Fruit fly (Drosophila melanogaster): ENCODE measurements around the gene CG1677.

CG1677 gene

DNA sequence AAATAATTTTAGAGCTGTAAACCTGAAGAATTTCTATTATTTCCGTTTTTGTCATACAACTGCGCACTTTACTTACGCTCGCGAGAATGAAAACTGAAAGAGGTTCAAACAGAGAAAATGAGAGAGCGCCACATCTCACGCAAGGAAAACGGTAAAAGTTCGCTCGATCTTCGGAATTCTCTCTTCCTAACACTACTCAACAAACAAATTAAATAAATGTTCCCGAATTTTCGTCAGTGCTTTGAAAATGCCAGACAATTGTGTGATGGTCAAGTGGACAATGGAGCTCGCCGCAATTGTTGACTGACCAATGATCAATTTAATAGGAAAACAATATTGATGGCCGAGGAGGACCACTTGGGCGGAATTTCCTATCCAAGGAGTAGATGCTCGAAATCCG, at the start of gene CG1677:
Gene CG1677, minus strand, starts transcription at position 101 of the 400 bp plus-strand sequence.
- no peak for TF ChIP-seq CG8478 (optimal IDR thresholded peaks at IDR 0.05)
- no peak for TF ChIP-seq CTCF (optimal IDR thresholded peaks at IDR 0.05)

DNA sequence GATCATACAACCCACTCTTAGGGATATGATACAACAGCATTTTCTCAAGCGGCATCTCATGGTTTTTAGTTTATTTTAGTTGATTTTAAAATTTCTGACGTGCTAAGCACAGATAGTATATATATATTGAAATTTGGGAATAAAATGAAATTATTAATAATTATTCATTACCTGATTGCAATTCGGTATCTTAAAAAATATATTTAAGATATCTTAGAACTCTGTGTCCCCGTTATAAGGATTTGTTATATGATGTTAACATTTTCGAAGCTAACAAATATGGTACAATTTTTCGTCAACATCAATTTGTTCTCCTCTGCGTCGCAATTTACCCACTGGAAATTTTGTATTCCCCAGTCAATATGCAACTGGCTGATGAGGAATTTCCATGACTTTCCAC, 47.6 kb upstream of the CG1677 start, which contains the start of gene CG43198:
Gene CG43198, minus strand, starts transcription at position 101 of the 400 bp plus-strand sequence.
- no peak for TF ChIP-seq CG8478 (optimal IDR thresholded peaks at IDR 0.05)
- no peak for TF ChIP-seq CTCF (optimal IDR thresholded peaks at IDR 0.05)

DNA sequence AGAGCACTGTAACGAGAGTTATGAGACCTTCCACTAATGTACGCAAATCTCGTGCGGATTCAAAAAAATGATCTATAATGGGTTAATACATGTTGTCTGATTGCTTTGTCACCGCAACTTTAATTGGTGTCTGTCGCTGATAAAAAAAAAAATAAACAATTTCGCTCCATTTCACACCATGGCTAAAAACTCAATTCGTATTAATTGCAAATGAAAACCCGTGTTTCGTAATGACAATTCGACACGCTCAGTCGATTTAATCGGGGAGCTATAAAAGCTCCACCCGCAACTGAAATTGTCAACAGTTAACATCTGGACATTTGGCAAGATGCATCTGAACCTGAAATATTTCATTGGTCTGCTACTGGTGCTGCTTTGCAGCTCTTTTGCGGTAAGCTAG, 46.3 kb upstream of the CG1677 start, which contains the start of gene CG11368:
Gene CG11368, plus strand, starts transcription at position 301 of the 400 bp plus-strand sequence.
- TF ChIP-seq CTCF (optimal IDR thresholded peaks at IDR 0.05) = no peak
- no peak for TF ChIP-seq CG8478 (optimal IDR thresholded peaks at IDR 0.05)

DNA sequence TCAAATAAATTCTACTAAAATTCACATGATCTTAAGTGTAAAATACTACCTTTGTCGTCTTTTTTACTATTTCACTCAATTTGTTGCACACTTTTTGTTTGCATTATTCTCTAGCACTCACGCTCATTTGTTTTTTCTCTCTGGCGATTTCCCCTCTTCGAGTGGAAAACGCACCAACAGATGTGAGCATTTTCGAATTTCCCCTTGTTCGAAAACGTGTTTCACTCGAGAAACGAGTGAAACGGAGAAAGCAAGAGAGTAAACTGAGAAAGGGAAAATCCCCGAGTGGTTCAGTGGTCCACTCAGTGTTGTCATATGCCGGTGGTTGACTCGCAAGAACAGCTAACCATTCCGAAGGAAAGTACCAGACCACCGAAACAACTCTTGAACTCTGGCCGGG, 39.4 kb upstream of the CG1677 start:
- TF ChIP-seq CTCF (optimal IDR thresholded peaks at IDR 0.05) (no peak), CG8478 (optimal IDR thresholded peaks at IDR 0.05) (no peak)

DNA sequence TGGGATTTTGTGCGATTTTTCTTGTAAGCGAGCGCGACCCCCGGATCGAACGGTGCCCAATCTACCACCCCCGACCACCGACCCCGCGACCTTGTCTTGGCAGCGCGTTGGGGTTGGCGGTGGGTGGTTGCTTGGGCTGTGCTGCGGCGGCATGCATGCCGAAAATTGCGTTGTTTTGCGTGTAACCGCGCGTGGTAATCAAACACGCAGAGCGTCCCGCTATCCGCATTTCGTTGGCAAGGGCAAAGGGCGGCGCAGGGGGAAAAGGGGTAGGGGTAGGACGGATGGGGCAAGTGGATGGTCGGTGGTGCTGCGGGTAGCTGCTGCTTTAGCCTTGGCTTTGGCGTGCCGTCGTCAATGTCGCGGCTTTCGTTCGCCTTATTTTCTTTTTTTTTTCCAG, 26.8 kb upstream of the CG1677 start:
- TF ChIP-seq CG8478 (optimal IDR thresholded peaks at IDR 0.05) (no peak), CTCF (optimal IDR thresholded peaks at IDR 0.05) (no peak)

DNA sequence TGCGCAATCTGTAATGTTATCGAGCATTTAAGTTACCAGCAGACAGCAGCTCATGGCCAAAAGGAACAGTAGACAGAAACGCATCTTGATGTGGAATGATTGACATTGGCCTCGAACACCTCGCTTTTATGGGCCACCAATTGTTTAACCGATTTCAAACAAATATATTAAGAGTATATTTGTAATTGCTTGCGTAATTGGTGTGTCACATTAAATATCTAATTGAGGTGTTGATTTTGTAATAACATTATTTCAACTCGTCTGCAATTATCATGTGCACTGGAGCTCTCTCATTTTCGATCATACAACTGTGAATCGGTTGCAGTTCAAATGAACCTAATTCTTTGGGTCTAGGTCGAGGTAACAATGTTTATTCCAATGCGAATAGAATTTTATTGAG, 20.0 kb upstream of the CG1677 start, which contains the start of gene CG32726:
Gene CG32726, minus strand, starts transcription at position 101 of the 400 bp plus-strand sequence.
- TF ChIP-seq CG8478 (optimal IDR thresholded peaks at IDR 0.05) (no peak), CTCF (optimal IDR thresholded peaks at IDR 0.05) (no peak)

DNA sequence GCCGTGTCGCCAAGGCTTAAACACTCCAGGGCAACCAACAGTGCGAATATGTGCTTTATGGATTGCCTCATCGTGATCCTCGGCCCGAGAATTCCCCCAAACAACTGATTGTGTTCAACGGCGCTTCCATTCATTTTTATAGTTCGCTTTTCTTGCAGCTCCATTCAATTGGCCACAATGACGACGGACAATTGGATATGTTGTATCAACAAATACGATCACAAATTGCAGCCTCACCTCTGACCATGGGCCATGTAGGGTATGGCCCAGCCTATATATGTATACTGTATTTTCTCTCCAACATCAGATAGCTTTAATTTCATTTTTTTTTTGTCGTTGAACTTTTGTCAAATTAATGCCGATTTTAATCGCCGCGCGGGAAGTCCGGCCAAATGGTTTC, 19.1 kb upstream of the CG1677 start, which contains the start of gene CG15036:
Gene CG15036, minus strand, starts transcription at position 101 of the 400 bp plus-strand sequence.
- TF ChIP-seq CTCF (optimal IDR thresholded peaks at IDR 0.05) = no peak
- TF ChIP-seq CG8478 (optimal IDR thresholded peaks at IDR 0.05) = no peak

DNA sequence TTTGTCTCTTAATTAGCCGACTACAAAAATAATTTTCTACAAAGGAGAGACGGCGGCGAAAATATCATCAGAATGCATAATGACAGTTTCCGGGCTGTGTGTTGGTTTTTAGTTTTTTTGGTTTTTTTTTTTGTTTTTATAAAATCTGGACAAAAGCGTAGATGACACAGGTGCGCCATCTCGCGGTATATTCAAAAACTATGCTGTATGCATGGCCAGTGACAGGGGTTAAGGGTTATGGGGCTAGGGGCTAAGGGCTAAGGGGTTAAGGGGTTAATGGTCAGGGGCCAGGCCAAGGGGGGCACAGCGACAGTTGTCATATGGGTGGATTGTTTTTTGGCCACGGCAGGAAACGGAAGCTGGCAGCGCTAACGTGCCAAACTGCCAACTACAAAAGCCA, 17.0 kb upstream of the CG1677 start:
- TF ChIP-seq CG8478 (optimal IDR thresholded peaks at IDR 0.05) (no peak), CTCF (optimal IDR thresholded peaks at IDR 0.05) (peak; percentile 55 to 58)

DNA sequence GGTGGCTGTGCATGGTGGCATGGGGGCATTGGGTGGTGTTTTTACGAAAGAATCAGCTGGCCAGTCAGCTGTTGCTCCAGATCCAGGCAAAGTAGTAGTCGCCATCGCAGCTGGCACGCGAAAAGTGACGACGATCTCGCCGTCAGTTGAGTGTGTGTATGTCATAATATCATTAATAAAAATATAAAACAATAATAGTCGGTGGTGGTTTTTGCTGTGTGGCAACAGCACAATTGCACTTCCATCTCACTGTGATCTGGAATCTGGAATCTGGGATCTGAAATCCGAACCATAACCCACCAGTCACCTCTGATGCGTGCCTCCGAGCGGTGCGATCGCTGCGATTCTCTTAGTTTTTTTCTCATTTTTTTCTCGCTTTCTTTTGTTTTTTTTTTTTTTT, 12.7 kb upstream of the CG1677 start, which contains the start of gene rumpel:
Gene rumpel, plus strand, starts transcription at position 301 of the 400 bp plus-strand sequence.
- no peak for TF ChIP-seq CTCF (optimal IDR thresholded peaks at IDR 0.05)
- no peak for TF ChIP-seq CG8478 (optimal IDR thresholded peaks at IDR 0.05)

DNA sequence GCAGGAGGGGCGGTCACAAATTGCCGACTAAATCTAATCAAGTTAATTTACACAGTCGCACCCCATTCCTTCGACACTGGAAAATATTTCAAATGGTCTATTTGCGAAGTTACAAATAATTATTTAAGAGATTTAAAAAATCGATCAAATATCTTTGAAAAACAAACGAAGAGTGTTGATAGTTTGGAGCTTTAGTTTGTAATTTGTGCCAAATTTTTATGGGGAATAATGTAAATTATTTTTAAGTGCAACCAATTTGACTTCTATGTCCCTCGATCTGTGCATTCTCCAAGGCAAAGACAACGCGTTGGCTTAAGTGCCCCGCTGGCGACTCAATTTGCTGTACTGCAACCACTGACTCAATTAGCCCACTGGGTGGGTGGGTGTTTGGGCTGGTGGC, 12.3 kb upstream of the CG1677 start:
- no peak for TF ChIP-seq CG8478 (optimal IDR thresholded peaks at IDR 0.05)
- no peak for TF ChIP-seq CTCF (optimal IDR thresholded peaks at IDR 0.05)

DNA sequence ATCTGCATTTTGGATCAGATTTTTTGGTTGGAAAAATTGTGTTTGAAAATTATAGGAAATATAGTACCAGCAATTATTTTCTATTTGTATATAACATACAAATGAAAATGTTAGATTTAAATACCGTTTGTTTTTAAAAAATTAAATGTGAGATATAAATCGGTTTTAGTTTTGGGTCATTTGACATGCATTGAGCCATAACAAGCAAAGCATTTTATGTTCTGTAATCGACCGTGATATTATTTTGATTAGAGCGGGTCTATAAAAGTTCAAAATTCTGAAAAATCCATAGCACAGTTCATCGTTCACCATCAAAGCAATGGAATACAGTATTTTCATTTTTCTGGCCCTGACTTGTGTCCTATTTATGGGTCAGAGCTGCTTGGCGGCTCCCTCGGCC, 11.4 kb upstream of the CG1677 start, which contains the start of gene CG34337:
Gene CG34337, plus strand, starts transcription at position 301 of the 400 bp plus-strand sequence.
- no peak for TF ChIP-seq CG8478 (optimal IDR thresholded peaks at IDR 0.05)
- no peak for TF ChIP-seq CTCF (optimal IDR thresholded peaks at IDR 0.05)

DNA sequence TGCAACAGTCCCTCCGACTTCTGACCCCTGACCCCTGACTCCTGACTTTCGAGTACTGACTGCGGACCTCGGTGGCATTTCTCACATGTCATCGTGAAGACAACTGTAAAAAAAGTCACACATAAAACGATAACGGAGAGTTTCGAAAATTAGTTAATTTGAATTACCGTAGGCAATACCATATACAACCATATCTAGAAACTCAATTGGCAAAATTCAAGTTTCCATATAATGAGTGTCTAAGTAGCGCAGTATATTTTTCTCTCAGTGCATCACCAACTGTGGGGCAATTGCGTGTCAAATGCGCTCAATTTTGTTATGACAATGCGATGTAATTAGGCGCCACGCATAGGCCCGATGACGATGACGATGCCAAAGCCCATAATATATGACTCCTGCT, 9.4 kb upstream of the CG1677 start:
- TF ChIP-seq CTCF (optimal IDR thresholded peaks at IDR 0.05) = no peak
- no peak for TF ChIP-seq CG8478 (optimal IDR thresholded peaks at IDR 0.05)

DNA sequence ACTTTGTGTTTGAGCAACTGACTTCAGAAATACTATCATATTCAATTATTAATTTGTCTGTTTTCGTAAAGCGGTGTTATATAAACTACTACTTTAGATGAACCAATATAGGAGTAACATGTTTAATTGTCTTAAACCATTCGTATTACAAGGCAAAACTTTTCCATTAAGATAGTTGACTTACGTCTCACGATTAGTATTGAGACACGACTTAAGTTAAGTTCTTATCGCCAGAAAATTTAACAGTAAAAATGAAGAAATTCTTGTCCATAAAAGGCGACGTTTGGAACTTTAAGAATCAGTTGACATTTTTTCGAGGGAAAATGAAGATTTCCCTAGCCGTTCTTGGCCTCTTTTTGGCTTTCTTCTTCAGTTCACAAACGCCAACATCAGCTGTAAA, 8.0 kb upstream of the CG1677 start, which contains the start of gene CG42705:
Gene CG42705, plus strand, starts transcription at position 301 of the 400 bp plus-strand sequence.
- TF ChIP-seq CG8478 (optimal IDR thresholded peaks at IDR 0.05) (no peak), CTCF (optimal IDR thresholded peaks at IDR 0.05) (no peak)

DNA sequence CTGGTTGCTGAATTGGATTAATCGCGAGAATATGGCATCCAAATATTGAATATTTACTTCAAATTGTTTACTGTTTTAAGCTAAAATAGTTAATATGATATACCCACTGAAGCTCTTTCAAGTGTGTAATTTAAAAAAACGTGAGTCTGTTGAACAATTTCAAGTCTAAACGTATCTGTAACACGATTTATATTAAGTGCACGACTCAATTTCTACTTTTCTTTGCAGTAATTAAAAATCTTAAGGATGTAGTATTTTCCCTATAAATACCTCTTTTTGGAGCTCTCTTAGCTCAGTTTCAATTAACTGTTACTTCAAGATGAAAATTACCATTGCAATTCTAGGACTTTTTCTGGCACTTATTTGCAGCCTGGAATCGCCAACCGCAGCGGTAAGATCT, 6.8 kb upstream of the CG1677 start, which contains the start of gene CG42704:
Gene CG42704, plus strand, starts transcription at position 301 of the 400 bp plus-strand sequence.
- TF ChIP-seq CTCF (optimal IDR thresholded peaks at IDR 0.05) (no peak), CG8478 (optimal IDR thresholded peaks at IDR 0.05) (no peak)

DNA sequence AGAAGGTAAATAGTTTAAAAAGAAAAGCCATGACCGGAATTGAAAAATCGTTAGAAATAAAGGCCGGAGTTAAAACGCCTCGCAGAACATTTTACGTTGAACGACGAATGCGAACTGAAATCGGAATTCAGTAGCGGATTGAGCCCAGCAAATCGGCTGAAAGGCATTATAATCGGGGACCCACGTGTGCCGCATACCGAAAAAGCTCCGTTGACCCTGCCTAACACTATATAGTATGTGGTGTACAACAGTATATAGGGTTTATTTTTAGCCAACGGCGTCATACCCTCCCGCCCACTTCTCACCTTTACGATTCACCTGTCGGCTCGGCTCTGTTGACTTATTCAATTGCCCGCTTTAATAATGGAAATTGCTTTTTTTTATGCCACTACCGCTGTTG, 6.2 kb upstream of the CG1677 start, which contains the start of gene CG42246:
Gene CG42246, minus strand, starts transcription at position 101 of the 400 bp plus-strand sequence.
- no peak for TF ChIP-seq CG8478 (optimal IDR thresholded peaks at IDR 0.05)
- no peak for TF ChIP-seq CTCF (optimal IDR thresholded peaks at IDR 0.05)

DNA sequence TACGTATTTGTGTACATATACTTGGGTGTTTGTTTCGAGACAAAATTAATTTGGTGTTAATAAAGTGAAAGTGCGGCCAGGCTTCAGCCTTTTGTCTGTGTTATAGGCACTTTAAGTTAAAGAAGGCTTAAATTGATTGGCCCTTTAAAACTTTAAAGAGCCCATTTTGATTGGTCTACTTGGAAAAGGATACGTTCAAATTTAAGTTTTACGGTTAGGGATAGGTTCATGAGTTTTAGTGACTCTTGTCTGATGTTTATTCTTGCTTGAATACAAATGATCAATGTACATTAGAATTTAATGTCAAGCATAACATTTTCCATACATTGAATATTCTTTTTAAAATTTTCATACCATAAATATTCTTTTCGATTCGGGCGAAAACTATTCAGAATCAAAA, 1.3 kb upstream of the CG1677 start, which contains the start of gene CG32727:
Gene CG32727, plus strand, starts transcription at position 301 of the 400 bp plus-strand sequence.
- no peak for TF ChIP-seq CG8478 (optimal IDR thresholded peaks at IDR 0.05)
- TF ChIP-seq CTCF (optimal IDR thresholded peaks at IDR 0.05) = no peak
